Worm (Caenorhabditis elegans): Measurements from ENCODE around the gene F45D3.4.

F45D3.4 gene

ce11 chrV:12540739-12541138 lies 12.3 kb downstream of the F45D3.4 start, which contains the start of gene F45D3.2:
Gene F45D3.2 (plus strand): TSS chrV:12541039.
- no peak for TF ChIP-seq pax-1 (tag; optimal IDR thresholded peaks at IDR 0.05)
- TF ChIP-seq nfya-1 (tag; optimal IDR thresholded peaks at IDR 0.05): no peak
- TF ChIP-seq tbx-7 (tag; optimal IDR thresholded peaks at IDR 0.05): no peak
- TF ChIP-seq unc-86 (tag; optimal IDR thresholded peaks at IDR 0.05): no peak
- TF ChIP-seq pag-3 (tag; optimal IDR thresholded peaks at IDR 0.05; ENCODE audit: borderline replicate concordance): no peak
- TF ChIP-seq ceh-14 (tag; optimal IDR thresholded peaks at IDR 0.05): no peak
- TF ChIP-seq mec-3 (tag; optimal IDR thresholded peaks at IDR 0.05; ENCODE audit: borderline replicate concordance): no peak
- no peak for TF ChIP-seq fkh-10 (GFP tag; optimal IDR thresholded peaks at IDR 0.05)
- no peak for TF ChIP-seq hlh-15 (tag; optimal IDR thresholded peaks at IDR 0.05)
- TF ChIP-seq ceh-22 (tag; optimal IDR thresholded peaks at IDR 0.05): no peak
- TF ChIP-seq ceh-30 (tag; optimal IDR thresholded peaks at IDR 0.05): no peak
- no peak for TF ChIP-seq ref-2 (tag; optimal IDR thresholded peaks at IDR 0.05)
- TF ChIP-seq pha-4 (tag; optimal IDR thresholded peaks at IDR 0.05): no peak
- no peak for TF ChIP-seq ceh-45 (GFP tag; IDR thresholded peaks at IDR 0.05)
- TF ChIP-seq unc-3 (GFP tag; conservative IDR thresholded peaks at IDR 0.05): no peak
- no peak for TF ChIP-seq unc-3 (tag; optimal IDR thresholded peaks at IDR 0.05)
- no peak for TF ChIP-seq unc-42 (tag; optimal IDR thresholded peaks at IDR 0.05)
- TF ChIP-seq ceh-9 (tag; optimal IDR thresholded peaks at IDR 0.05): no peak
- TF ChIP-seq hlh-6 (tag; optimal IDR thresholded peaks at IDR 0.05): no peak
- TF ChIP-seq pqm-1 (tag; optimal IDR thresholded peaks at IDR 0.05): no peak
- TF ChIP-seq syd-9 (tag; optimal IDR thresholded peaks at IDR 0.05): no peak

- TF ChIP-seq hlh-8 (tag; optimal IDR thresholded peaks at IDR 0.05) (no peak), ceh-18 (tag; optimal IDR thresholded peaks at IDR 0.05) (no peak), ceh-31 (tag; optimal IDR thresholded peaks at IDR 0.05) (no peak), nhr-232 (tag; optimal IDR thresholded peaks at IDR 0.05) (no peak), pax-1 (tag; optimal IDR thresholded peaks at IDR 0.05) (no peak), pha-4 (tag; optimal IDR thresholded peaks at IDR 0.05) (no peak), fkh-10 (GFP tag; optimal IDR thresholded peaks at IDR 0.05) (no peak), zip-5 (tag; optimal IDR thresholded peaks at IDR 0.05) (no peak), mec-3 (tag; optimal IDR thresholded peaks at IDR 0.05; ENCODE audit: borderline replicate concordance) (no peak), hlh-13 (GFP tag; optimal IDR thresholded peaks at IDR 0.05) (no peak), ceh-30 (tag; optimal IDR thresholded peaks at IDR 0.05) (no peak), dve-1 (tag; optimal IDR thresholded peaks at IDR 0.05) (no peak), ceh-48 (tag; optimal IDR thresholded peaks at IDR 0.05) (no peak), sdc-2 (tag; optimal IDR thresholded peaks at IDR 0.05) (no peak), dmd-4 (tag; optimal IDR thresholded peaks at IDR 0.05; ENCODE audit: borderline replicate concordance) (no peak), tbx-2 (tag; optimal IDR thresholded peaks at IDR 0.05) (no peak), ztf-16 (tag; optimal IDR thresholded peaks at IDR 0.05) (no peak)
These were observed 13.0 kb downstream of the F45D3.4 start for ce11 chrV:12540018-12540417.

ce11 chrV:12538984-12539852 lies 13.8 kb downstream of the F45D3.4 start:
- TF ChIP-seq nhr-11 (tag; optimal IDR thresholded peaks at IDR 0.05) (no peak), ref-2 (tag; optimal IDR thresholded peaks at IDR 0.05) (peak; percentile 36)

ce11 chrV:12537505-12537904 lies 15.5 kb downstream of the F45D3.4 start:
- TF ChIP-seq eyg-1 (tag; optimal IDR thresholded peaks at IDR 0.05) (no peak), ceh-2 (tag; optimal IDR thresholded peaks at IDR 0.05) (no peak), unc-3 (GFP tag; conservative IDR thresholded peaks at IDR 0.05) (no peak), unc-3 (tag; optimal IDR thresholded peaks at IDR 0.05) (no peak), nfya-1 (tag; optimal IDR thresholded peaks at IDR 0.05) (no peak), npax-4 (tag; optimal IDR thresholded peaks at IDR 0.05) (no peak), ceh-6 (GFP tag; optimal IDR thresholded peaks at IDR 0.05) (no peak), ref-2 (tag; optimal IDR thresholded peaks at IDR 0.05) (no peak), pros-1 (tag; optimal IDR thresholded peaks at IDR 0.05) (no peak), pha-4 (tag; optimal IDR thresholded peaks at IDR 0.05) (no peak), ahr-1 (tag; optimal IDR thresholded peaks at IDR 0.05) (no peak), hlh-6 (tag; optimal IDR thresholded peaks at IDR 0.05) (no peak), ceh-14 (tag; optimal IDR thresholded peaks at IDR 0.05) (no peak), unc-42 (tag; optimal IDR thresholded peaks at IDR 0.05) (no peak), ceh-24 (tag; optimal IDR thresholded peaks at IDR 0.05) (no peak), ceh-31 (tag; optimal IDR thresholded peaks at IDR 0.05) (no peak)
